Fruit fly (Drosophila melanogaster) whole organism, larva: Measurements from ENCODE around the gene GstD4.
A peak's percentile ranks its signal among the peaks of the same experiment; 100 is the strongest.

Experiments used
- noc ChIP-seq: fragments of 200-800 bp; sonication (Bioruptor generic); optimal IDR thresholded peaks from 3 replicates; lab custom pipeline; 2019; ENCODE audit warnings: missing biosample characterization, mild to moderate bottlenecking, missing genetic modification characterization, moderate library complexity

GstD4 gene

dm6 chr3R:12367464-12367863 is 6.4 kb upstream of the GstD4 start, which contains the start of gene GstD9:
TSS of gene GstD9 (minus strand) at chr3R:12367564.
- TF ChIP-seq noc (tag; lab: Kevin White, UChicago), result no peak

dm6 chr3R:12369135-12369792 is 4.6 kb upstream of the GstD4 start, which contains the start of gene GstD1:
TSS of gene GstD1 (minus strand) at chr3R:12369268.
- peak; percentile 87 for TF ChIP-seq noc (tag; lab: Kevin White, UChicago)

dm6 chr3R:12369793-12370642 is 3.9 kb upstream of the GstD4 start:
- TF ChIP-seq noc (tag; lab: Kevin White, UChicago), result no peak

dm6 chr3R:12370643-12370995 is 3.3 kb upstream of the GstD4 start:
- TF ChIP-seq noc (tag; lab: Kevin White, UChicago), result peak; percentile 42

- TF ChIP-seq noc (tag; lab: Kevin White, UChicago), result no peak
Observed at dm6 chr3R:12371671-12372070, 2.2 kb upstream of the GstD4 start, which contains the start of gene GstD2. TSS of gene GstD2 (plus strand) at chr3R:12371971.

DNA sequence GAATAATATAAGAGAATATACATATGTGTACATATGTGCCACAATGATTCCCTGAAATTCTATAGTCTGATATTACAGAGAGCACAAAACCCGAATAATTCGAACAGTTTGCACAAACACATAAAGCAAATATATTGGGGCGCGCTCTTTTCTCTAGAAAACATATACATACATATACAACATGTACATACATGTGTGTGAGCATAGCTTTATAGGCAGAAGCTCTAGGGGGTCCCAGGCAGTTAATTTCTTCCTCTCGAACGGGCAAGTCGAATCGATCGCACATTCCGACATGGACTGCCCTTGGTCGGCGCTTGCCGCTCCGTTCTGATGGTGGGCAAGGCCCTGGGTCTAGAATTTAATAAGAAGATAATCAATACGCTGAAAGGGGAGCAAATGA is 1.1 kb upstream of the GstD4 start, which contains the start of gene GstD3:
TSS of gene GstD3 (plus strand) at position 269 of the 400 bp plus-strand sequence.
- TF ChIP-seq noc (tag; lab: Kevin White, UChicago), result no peak

DNA sequence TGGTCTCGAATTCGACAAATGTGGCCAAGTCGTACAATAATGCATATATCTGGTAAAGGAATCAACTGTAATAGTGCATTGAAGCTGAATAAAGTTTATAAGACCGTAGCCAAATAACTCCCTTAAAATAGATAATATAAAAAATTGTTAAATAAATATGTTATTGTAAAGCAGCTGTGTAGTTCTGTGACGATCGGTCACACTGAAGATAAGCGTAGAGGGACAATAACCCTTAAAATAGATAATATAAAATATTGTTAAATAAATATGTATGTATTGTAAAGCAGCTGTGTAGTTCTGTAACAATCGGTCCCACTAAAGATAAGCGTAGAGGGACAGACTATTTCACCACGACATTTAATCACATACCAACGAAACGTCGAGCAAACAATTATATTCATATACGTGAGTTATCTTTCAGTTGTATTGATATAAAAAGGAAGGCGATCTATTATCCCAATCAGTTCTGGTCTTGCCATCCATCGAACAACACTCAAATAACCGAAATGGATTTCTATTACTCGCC is 1.4 kb downstream of the GstD4 start, which contains the start of gene GstD5:
TSS of gene GstD5 (plus strand) at position 476 of the 526 bp plus-strand sequence.
- no peak for TF ChIP-seq noc (tag; lab: Kevin White, UChicago)

- no peak for TF ChIP-seq noc (tag; lab: Kevin White, UChicago)
Observed at dm6 chr3R:12376828-12377227, 2.9 kb downstream of the GstD4 start, which contains the start of gene GstD6. TSS of gene GstD6 (plus strand) at chr3R:12377128.

- TF ChIP-seq noc (tag; lab: Kevin White, UChicago), result no peak
Observed at dm6 chr3R:12378200-12378599, 4.3 kb downstream of the GstD4 start, which contains the start of gene GstD7. TSS of gene GstD7 (plus strand) at chr3R:12378500.

DNA sequence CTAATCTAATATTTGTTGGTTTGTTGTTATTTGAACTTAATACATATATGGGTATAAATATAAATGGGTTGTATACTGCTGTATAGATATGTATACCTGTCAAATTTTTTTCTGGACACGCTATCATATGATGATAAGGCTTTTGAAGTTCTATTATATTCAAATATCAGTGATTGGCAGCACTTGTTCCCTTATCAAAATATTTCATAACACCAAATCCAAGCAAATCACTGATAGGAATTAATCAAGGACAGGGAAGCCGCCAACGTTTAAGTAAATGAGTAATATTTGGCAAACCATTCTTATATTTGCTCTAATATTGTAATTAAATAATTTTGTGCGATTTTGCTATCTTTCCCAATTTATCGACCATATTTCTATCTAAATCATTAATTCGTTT is 5.3 kb downstream of the GstD4 start:
- no peak for TF ChIP-seq noc (tag; lab: Kevin White, UChicago)

- no peak for TF ChIP-seq noc (tag; lab: Kevin White, UChicago)
Observed at dm6 chr3R:12379708-12380107, 5.8 kb downstream of the GstD4 start, which contains the start of gene GstD8. TSS of gene GstD8 (plus strand) at chr3R:12380008.

dm6 chr3R:12381130-12381700 is 7.3 kb downstream of the GstD4 start:
- TF ChIP-seq noc (tag; lab: Kevin White, UChicago), result no peak

DNA sequence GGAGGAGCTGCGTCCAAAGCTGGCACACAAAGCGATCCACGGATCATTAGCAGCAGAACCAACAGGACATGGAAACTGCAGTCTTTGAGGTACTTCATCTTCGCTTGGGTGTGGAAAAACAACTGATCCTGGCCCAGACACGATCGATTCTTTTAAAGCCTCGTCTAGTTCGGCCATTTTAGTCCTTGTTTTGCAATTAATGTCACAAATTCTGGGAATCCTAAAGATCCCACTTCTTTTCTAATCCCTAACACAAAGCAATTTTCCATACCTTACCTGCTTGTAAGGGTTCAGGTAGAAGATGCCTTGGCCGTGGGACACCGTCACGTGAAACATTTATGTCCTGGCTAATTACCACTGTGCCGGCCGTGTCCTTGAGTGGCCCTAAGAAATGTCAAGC is 8.7 kb downstream of the GstD4 start, which contains the start of gene CG10035:
TSS of gene CG10035 (minus strand) at position 129 of the 400 bp plus-strand sequence.
- TF ChIP-seq noc (tag; lab: Kevin White, UChicago), result no peak

dm6 chr3R:12383036-12383435 is 9.1 kb downstream of the GstD4 start, which contains the start of gene GstD11:
TSS of gene GstD11 (plus strand) at chr3R:12383336.
- TF ChIP-seq noc (tag; lab: Kevin White, UChicago), result no peak

DNA sequence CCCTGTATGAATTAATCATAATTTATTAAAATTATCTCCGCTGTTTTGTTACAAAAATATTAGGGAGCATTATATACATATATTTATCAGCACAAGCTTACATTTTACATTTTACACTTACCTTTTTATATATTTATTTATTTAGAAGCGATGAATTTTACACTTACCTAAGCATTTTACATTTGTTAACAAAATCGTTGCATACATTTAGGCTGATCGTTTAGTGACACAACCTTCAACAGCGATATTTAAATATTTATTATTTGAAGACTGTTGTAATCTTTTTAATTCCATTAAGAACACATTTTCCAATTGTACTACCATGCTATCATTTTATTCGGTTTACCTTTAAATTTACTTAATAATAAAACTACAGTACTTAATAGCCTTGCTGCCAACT is 9.9 kb downstream of the GstD4 start:
- TF ChIP-seq noc (tag; lab: Kevin White, UChicago), result no peak
